Fruit fly (Drosophila melanogaster): ENCODE data around the gene CG43373.

The CG43373 gene

DNA sequence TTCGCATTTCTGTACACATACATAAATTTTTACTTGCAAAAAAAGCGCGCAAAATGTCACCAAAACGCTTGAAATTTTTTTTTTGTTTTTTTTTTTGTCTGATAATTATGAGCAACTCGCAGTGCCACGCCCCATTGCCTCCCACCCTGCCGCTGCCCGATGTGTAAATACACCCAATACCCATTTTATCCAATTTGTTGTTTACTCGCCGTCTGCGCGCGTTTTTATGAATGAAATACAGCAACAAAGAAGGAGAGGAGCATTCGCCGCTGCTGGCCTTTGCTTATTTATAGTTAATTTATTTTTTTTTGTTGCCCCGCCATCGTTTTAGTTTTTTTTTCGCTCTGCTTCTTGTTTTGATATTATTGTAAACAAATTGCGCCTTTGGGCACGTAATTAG is 65.4 kb downstream of the CG43373 start (continued):
- TF ChIP-seq Six4 (GFP tag; optimal IDR thresholded peaks at IDR 0.05): no peak
- TF ChIP-seq NK7.1 (GFP tag; optimal IDR thresholded peaks at IDR 0.05): no peak
- no peak for TF ChIP-seq CG8089 (GFP tag; optimal IDR thresholded peaks at IDR 0.05)
- no peak for TF ChIP-seq maf-S (GFP tag; optimal IDR thresholded peaks at IDR 0.05)
- TF ChIP-seq sim (GFP tag; IDR thresholded peaks at IDR 0.05): no peak
- TF ChIP-seq sens (GFP tag): peak; percentile 63
- no peak for TF ChIP-seq Stat92E (GFP tag; optimal IDR thresholded peaks at IDR 0.05)
- TF ChIP-seq Atf-2 (GFP tag; optimal IDR thresholded peaks at IDR 0.05): no peak
- TF ChIP-seq Sox100B (GFP tag; optimal IDR thresholded peaks at IDR 0.05): no peak
- TF ChIP-seq CG7987 (GFP tag; optimal IDR thresholded peaks at IDR 0.05): no peak
- peak; percentile 23; the same call in 1 of the 2 replicates for TF ChIP-seq stc (GFP tag; IDR thresholded peaks at IDR 0.05)
- no peak for TF ChIP-seq Hr51 (GFP tag; optimal IDR thresholded peaks at IDR 0.05)
- no peak for TF ChIP-seq bigmax (GFP tag; optimal IDR thresholded peaks at IDR 0.05)
- TF ChIP-seq fd102C (GFP tag; optimal IDR thresholded peaks at IDR 0.05): no peak
- TF ChIP-seq al (GFP tag; IDR thresholded peaks at IDR 0.05): no peak
- TF ChIP-seq CG9817 (tag; optimal IDR thresholded peaks at IDR 0.05): no peak
- TF ChIP-seq gcm2 (GFP tag; optimal IDR thresholded peaks at IDR 0.05): no peak
- TF ChIP-seq CG3163 (GFP tag; optimal IDR thresholded peaks at IDR 0.05): no peak
- 0 out of 2 replicates have a peak, but pooled peaks have one; percentile 26 for TF ChIP-seq seq (GFP tag; IDR thresholded peaks at IDR 0.05)
- no peak; the same call in 1 of the 2 replicates for TF ChIP-seq Adf1 (GFP tag; IDR thresholded peaks at IDR 0.05)
- peak; percentile 45 for TF ChIP-seq Med (GFP tag)
- no peak for TF ChIP-seq CG33213 (GFP tag; optimal IDR thresholded peaks at IDR 0.05)
- peak; percentile 31 for TF ChIP-seq CG17385 (GFP tag; optimal IDR thresholded peaks at IDR 0.05)
- TF ChIP-seq Pdp1 (GFP tag; optimal IDR thresholded peaks at IDR 0.05): no peak
- no peak for TF ChIP-seq p53 (GFP tag; optimal IDR thresholded peaks at IDR 0.05)
- TF ChIP-seq YL-1 (GFP tag; optimal IDR thresholded peaks at IDR 0.05): no peak
- TF ChIP-seq nmo (GFP tag; optimal IDR thresholded peaks at IDR 0.05): no peak
- no peak for TF ChIP-seq CG13424 (tag; optimal IDR thresholded peaks at IDR 0.05)
- no peak for TF ChIP-seq hkb (optimal IDR thresholded peaks at IDR 0.05)
- TF ChIP-seq hkb (GFP tag; IDR thresholded peaks at IDR 0.05): peak; percentile 39; the same call in 1 of the 2 replicates
- no peak for TF ChIP-seq Usf (GFP tag; optimal IDR thresholded peaks at IDR 0.05)
- no peak for TF ChIP-seq Trl (optimal IDR thresholded peaks at IDR 0.05)
- TF ChIP-seq Trl (GFP tag; optimal IDR thresholded peaks at IDR 0.05): no peak
- TF ChIP-seq Neu2 (GFP tag; optimal IDR thresholded peaks at IDR 0.05; ENCODE audit: borderline replicate concordance): no peak
- no peak for TF ChIP-seq Sry-δ (GFP tag; optimal IDR thresholded peaks at IDR 0.05)
- no peak for TF ChIP-seq otp (GFP tag; IDR thresholded peaks at IDR 0.05)
- no peak for TF ChIP-seq ac (GFP tag; optimal IDR thresholded peaks at IDR 0.05)
- no peak for TF ChIP-seq CG30403 (GFP tag; optimal IDR thresholded peaks at IDR 0.05)
- no peak for TF ChIP-seq CG17829 (tag; optimal IDR thresholded peaks at IDR 0.05)
- no peak for TF ChIP-seq repo (GFP tag; optimal IDR thresholded peaks at IDR 0.05)
- TF ChIP-seq Hmr (GFP tag; optimal IDR thresholded peaks at IDR 0.05): peak; percentile 10
- no peak for TF ChIP-seq grau (tag; optimal IDR thresholded peaks at IDR 0.05)
- no peak for TF ChIP-seq CG16779 (GFP tag; IDR thresholded peaks at IDR 0.05)
- TF ChIP-seq CG6272 (GFP tag; IDR thresholded peaks at IDR 0.05): no peak
- TF ChIP-seq ap (GFP tag; IDR thresholded peaks at IDR 0.05): no peak
- no peak for TF ChIP-seq vfl (GFP tag; optimal IDR thresholded peaks at IDR 0.05)
- no peak for TF ChIP-seq sc (optimal IDR thresholded peaks at IDR 0.05)
- no peak for TF ChIP-seq sc (GFP tag; optimal IDR thresholded peaks at IDR 0.05)
- TF ChIP-seq Sox102F (GFP tag; optimal IDR thresholded peaks at IDR 0.05): no peak
- no peak for TF ChIP-seq CG7963 (GFP tag; IDR thresholded peaks at IDR 0.05; ENCODE audit: partially characterized antibody)
- TF ChIP-seq Dip2 (GFP tag; IDR thresholded peaks at IDR 0.05): no peak
- no peak for TF ChIP-seq Dip3 (GFP tag; optimal IDR thresholded peaks at IDR 0.05)
- no peak for TF ChIP-seq yki (optimal IDR thresholded peaks at IDR 0.05)
